Worm (Caenorhabditis elegans) whole organism, young adult: ENCODE data around the gene srh-275.

Experiments used
- chd-7 ChIP-seq: sonication (generic microtip); optimal IDR thresholded peaks from 2 replicates; lab custom pipeline; 2016; ENCODE audit warnings: mild to moderate bottlenecking, missing genetic modification characterization, moderate library complexity, missing compliant biosample characterization
- dpl-1 ChIP-seq: fragments of 150-350 bp; optimal IDR thresholded peaks from 2 replicates; lab custom pipeline; 2014; ENCODE audit warnings: missing biosample characterization, missing genetic modification reagents, missing genetic modification characterization
- nfya-1 ChIP-seq: sonication (generic microtip); optimal IDR thresholded peaks from 2 replicates; lab custom pipeline; 2017; ENCODE audit warnings: antibody characterized with exemption, missing compliant biosample characterization, missing genetic modification characterization, borderline replicate concordance; ENCODE audit not compliant: insufficient read depth

DNA sequence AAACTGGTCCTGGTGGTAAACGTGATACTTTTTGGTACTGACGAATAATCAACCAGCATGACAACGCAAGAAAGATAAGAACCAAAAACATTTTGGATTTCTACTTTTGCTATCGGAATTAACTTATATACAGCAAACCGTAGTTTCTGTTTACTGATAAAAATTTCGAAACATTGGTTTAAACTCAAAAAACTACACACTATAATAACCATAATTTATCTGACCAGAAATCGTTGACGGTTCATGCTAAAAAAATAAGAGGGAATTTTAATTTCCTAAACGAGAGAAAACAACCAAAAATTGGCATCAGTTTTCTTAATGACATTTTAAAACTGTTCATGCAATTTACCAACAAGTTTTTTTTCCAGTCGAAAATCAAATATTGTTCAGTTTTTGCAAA is 8.9 kb downstream of the srh-275 start, which contains the start of gene cyp-35A1:
- no peak for TF ChIP-seq dpl-1 (GFP tag; lab: Kevin White, UChicago)
- TF ChIP-seq chd-7, result no peak
- TF ChIP-seq nfya-1 (tag; lab: Kevin White, UChicago), result no peak
